Fruit fly (Drosophila melanogaster) ovary, adult (tissue): ENCODE measurements around the gene Octbeta1R.

Experiments
- CG17801 ChIP-seq: fragments of 200-800 bp; optimal IDR thresholded peaks from 2 replicates; lab custom pipeline; 2019; ENCODE audit warnings: missing biosample characterization, mild to moderate bottlenecking, missing genetic modification characterization, moderate library complexity; ENCODE audit not compliant: partially characterized antibody

Gene Octbeta1R

dm6 chr3R:22497025-22497424 is at the start of gene Octbeta1R:
Gene Octbeta1R, plus strand, starts transcription at chr3R:22497215.
- no peak for TF ChIP-seq CG17801 (GFP tag; lab: Kevin White, UChicago)

dm6 chr3R:22447874-22448254 is 49.2 kb upstream of the Octbeta1R start, which contains the start of gene CG34376:
Gene CG34376, plus strand, starts transcription at chr3R:22448099.
- peak; percentile 22 for TF ChIP-seq CG17801 (GFP tag; lab: Kevin White, UChicago)

- no peak for TF ChIP-seq CG17801 (GFP tag; lab: Kevin White, UChicago)
Observed at dm6 chr3R:22449871-22450424, 47.1 kb upstream of the Octbeta1R start.

DNA sequence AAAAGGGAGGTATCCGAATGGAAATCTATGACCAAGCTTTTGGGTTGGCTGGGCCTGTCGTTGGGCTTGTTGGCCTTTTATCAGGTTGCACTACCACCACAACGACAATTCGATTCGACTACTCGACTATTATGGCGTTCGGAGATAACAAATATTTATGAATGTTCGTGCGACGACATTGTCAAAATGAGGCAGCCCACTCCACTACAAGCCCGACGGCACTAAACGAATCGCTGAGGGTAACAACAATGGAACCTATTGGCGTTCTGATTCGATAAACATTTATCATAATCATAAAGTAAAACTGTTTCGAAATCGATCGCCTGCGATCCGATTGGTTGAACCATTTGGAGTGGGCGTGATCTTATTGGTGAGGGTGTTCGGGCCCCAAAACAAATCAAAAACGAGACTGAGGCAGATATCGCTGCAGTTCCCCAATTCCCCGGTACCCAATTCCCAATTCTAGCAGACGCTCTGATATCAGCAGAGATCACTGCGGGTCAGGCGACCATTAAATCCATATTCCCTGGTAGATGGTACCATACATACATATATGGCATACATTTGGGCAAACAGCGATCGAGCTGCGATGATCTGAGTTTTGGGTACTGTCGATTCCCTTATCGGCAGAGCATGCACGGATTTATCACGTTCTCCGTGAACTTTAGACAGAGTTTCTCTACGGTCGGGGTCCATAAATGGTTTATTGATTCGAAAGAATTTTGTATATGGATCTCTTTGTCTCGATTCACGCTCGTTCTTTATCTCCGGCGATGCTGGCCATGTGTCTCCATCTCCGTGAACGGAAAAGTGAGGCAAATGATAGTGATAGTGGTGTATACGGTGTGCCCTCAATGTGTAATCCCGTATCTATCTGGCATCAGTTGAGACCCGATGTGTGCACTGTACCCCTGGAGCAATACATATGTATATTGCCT is 42.3 kb upstream of the Octbeta1R start:
- TF ChIP-seq CG17801 (GFP tag; lab: Kevin White, UChicago) = no peak

- TF ChIP-seq CG17801 (GFP tag; lab: Kevin White, UChicago) = no peak
Observed at dm6 chr3R:22455335-22455985, 41.6 kb upstream of the Octbeta1R start.

dm6 chr3R:22456007-22456406 is 41.0 kb upstream of the Octbeta1R start:
- TF ChIP-seq CG17801 (GFP tag; lab: Kevin White, UChicago) = no peak

DNA sequence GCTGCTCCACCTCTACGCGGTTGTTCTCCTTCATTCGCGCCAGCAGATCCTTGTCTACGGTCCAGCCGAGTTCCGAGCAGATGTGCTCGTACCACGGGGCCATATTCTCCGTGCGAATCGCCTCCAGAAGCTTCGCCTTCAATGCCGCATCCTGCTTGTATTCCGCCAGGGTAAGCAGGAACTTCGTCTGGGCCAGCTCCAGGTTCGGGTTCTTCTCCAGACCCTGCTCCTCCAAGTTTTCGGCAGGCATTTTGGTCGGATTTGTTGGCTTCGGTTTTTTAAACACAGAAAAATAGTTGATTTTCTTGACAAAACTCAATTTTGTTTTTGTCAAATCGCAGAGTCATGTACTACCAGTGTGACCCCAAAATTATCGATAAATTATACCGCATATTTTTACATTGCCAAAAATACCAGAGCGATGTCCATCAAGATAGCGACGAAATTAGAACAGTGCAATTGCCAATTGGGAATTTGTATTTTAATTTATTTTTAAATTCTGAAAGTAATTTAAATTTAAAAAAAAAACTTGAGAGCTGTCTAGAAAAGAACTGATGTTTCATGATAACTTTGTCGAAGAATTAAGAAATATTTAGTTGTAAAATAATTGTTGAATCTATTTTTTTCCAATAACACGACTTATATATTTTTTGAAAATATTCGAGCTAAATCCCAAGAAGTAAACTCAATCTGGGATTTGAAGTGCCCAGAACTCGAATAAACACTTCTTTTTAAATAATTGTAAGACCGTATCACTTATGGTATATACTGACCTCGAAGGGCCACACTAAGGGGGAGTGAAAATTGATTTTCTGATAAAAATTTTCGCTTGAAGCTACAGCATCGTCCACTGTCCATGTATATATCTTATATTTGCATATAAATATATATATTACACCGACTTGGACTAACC is 35.1 kb upstream of the Octbeta1R start, which contains the start of the genes Rpn7 and AP-2mu:
Rpn7 (minus strand) TSS at position 382 of the 913 bp plus-strand sequence.
AP-2mu (plus strand) TSS at position 783 of the 913 bp plus-strand sequence.
- TF ChIP-seq CG17801 (GFP tag; lab: Kevin White, UChicago) = no peak

DNA sequence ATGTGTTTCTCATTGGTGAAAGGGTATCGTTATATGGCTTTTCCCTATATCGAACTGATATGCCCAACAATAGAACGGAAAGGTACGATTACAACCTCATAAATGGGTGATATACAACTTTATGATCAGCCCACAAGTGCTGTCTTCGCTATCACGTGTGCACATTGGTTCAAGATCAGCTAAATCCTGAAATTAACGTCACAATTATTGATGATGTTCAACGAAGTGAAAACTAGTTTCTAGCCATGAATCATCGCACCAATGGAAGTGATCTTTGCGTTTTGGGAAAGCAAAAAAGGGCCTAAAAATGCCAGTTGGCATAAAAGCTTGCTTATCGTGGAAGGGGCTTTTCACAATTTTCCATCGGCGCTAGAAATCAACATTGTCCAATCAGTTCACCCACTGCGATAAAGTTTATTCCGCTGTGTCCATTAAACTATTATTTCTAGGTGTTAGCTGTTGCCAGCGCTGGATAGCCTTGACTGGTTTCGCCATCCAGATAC is 32.4 kb upstream of the Octbeta1R start, which contains the start of gene CG7054:
CG7054 (plus strand) TSS at position 375 of the 503 bp plus-strand sequence.
- TF ChIP-seq CG17801 (GFP tag; lab: Kevin White, UChicago) = peak; percentile 49

dm6 chr3R:22465138-22465537 is 31.9 kb upstream of the Octbeta1R start:
- no peak for TF ChIP-seq CG17801 (GFP tag; lab: Kevin White, UChicago)

DNA sequence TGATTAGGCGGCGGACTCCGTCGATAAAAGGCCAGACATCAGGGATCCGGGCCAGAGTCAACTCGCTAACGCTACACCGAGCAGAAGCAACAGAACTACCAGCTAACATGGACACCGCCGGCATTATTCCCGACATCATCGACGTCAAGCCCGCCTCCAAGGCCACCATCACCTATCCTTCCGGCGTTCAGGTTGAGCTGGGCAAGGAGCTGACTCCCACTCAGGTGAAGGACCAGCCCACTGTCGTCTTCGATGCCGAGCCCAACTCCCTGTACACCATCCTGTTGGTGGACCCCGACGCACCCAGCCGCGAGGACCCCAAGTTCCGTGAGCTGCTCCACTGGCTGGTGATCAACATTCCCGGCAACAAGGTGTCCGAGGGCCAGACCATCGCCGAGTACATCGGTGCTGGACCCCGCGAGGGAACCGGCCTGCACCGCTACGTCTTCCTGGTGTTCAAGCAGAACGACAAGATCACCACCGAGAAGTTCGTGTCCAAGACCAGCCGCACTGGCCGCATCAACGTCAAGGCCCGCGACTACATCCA is 31.0 kb upstream of the Octbeta1R start, which contains the start of gene Pebp1:
Pebp1 (plus strand) TSS at position 51 of the 547 bp plus-strand sequence.
- no peak for TF ChIP-seq CG17801 (GFP tag; lab: Kevin White, UChicago)

dm6 chr3R:22467939-22468571 is 29.0 kb upstream of the Octbeta1R start, which contains the start of the genes CG5377 and Nrx-1:
Gene CG5377, minus strand, starts transcription at chr3R:22468157.
Gene Nrx-1, plus strand, starts transcription at chr3R:22468512.
- TF ChIP-seq CG17801 (GFP tag; lab: Kevin White, UChicago) = peak; percentile 32

dm6 chr3R:22468829-22469487 is 28.1 kb upstream of the Octbeta1R start:
- TF ChIP-seq CG17801 (GFP tag; lab: Kevin White, UChicago) = no peak
